Worm (Caenorhabditis elegans): ENCODE results near the gene osm-11.

DNA sequence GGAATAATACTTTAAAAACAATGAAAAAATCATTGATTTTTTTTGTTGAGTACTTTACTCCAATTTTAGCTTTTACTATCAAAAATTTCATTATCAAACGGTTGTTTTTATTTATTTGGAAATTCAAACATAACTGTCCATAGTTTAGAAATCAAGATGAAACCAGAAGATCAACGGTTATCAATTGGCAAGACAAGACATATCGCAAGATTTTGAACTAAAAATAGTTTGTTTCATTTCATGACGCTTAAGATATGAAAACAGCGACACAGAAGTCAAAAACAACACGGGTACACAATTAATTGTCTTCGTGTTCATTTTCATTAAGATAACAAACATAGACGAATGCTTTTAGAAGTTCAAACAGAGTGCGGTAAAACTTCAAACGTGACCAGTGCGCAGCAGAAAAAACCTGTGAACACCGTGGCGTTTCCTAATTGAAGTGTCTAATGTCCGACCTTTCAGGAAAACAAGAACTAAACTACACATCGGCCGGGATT is 3.8 kb downstream of the osm-11 start:
- TF ChIP-seq med-1 (GFP tag; optimal IDR thresholded peaks at IDR 0.05; ENCODE audit: insufficient read depth), result no peak
- TF ChIP-seq ztf-23 (GFP tag; IDR thresholded peaks at IDR 0.05), result no peak
- TF ChIP-seq flt-1 (GFP tag; IDR thresholded peaks at IDR 0.05), result no peak
